Worm (Caenorhabditis elegans) whole organism, L4 larva: ENCODE data around the gene nep-15.

Experiments
- D1046.2 ChIP-seq: fragments of 200-800 bp; sonication (Bioruptor generic); IDR thresholded peaks from 2 replicates; pipeline ENCODE4 v1.3.6; 2022; ENCODE audit warnings: missing genetic modification characterization, missing compliant biosample characterization
- F26F4.8 ChIP-seq: fragments of 200-800 bp; sonication (Bioruptor generic); conservative IDR thresholded peaks from 2 replicates; pipeline ENCODE4 v1.3.6; 2022; ENCODE audit warnings: missing genetic modification characterization, missing compliant biosample characterization
- F44E2.7 ChIP-seq: fragments of 200-800 bp; sonication (Bioruptor generic); IDR thresholded peaks from 2 replicates; pipeline ENCODE4 v2.1.2; 2022; ENCODE audit warnings: missing genetic modification characterization, missing compliant biosample characterization
- Y105C5A.15 ChIP-seq: fragments of 200-800 bp; sonication (Bioruptor generic); IDR thresholded peaks from 2 replicates; pipeline ENCODE4 v1.3.6; 2022; ENCODE audit warnings: missing genetic modification characterization, missing compliant biosample characterization
- Y48G9A.11 ChIP-seq: fragments of 200-800 bp; sonication (Bioruptor generic); IDR thresholded peaks from 2 replicates; pipeline ENCODE4 v1.3.6; 2022; ENCODE audit warnings: missing genetic modification reagents, missing genetic modification characterization, missing compliant biosample characterization
- Y5F2A.4 ChIP-seq: fragments of 200-800 bp; sonication (Bioruptor generic); optimal IDR thresholded peaks from 2 replicates; lab custom pipeline; 2018; ENCODE audit warnings: mild to moderate bottlenecking, missing genetic modification characterization, missing compliant biosample characterization
- arid-1 ChIP-seq: fragments of 200-800 bp; sonication (Bioruptor generic); conservative IDR thresholded peaks from 2 replicates; pipeline ENCODE4 v1.3.6; 2022; ENCODE audit warnings: missing genetic modification reagents, missing genetic modification characterization, missing compliant biosample characterization
- attf-4 ChIP-seq: sonication (generic microtip); optimal IDR thresholded peaks from 3 replicates; lab custom pipeline; 2017; ENCODE audit warnings: missing biosample characterization, missing genetic modification characterization
- ceh-20 ChIP-seq: fragments of 200-800 bp; sonication (Bioruptor generic); IDR thresholded peaks from 2 replicates; pipeline ENCODE4 v1.3.6; 2022; ENCODE audit warnings: missing genetic modification reagents, missing genetic modification characterization, missing compliant biosample characterization
- ceh-28 ChIP-seq: fragments of 150-350 bp; optimal IDR thresholded peaks from 2 replicates; lab custom pipeline; 2014; ENCODE audit warnings: missing biosample characterization, missing genetic modification reagents, missing genetic modification characterization
- ceh-44 ChIP-seq: fragments of 200-800 bp; sonication (Bioruptor generic); IDR thresholded peaks from 2 replicates; pipeline ENCODE4 v1.3.6; 2022; ENCODE audit warnings: missing genetic modification reagents, missing genetic modification characterization, missing compliant biosample characterization
- ceh-62 ChIP-seq: sonication (generic microtip); optimal IDR thresholded peaks from 2 replicates; lab custom pipeline; 2017; ENCODE audit warnings: missing biosample characterization, missing genetic modification characterization
- cey-2 ChIP-seq: sonication (generic microtip); optimal IDR thresholded peaks from 3 replicates; lab custom pipeline; 2017; ENCODE audit warnings: missing genetic modification characterization, mild to moderate bottlenecking, missing compliant biosample characterization, antibody characterized with exemption, borderline replicate concordance; ENCODE audit not compliant: insufficient read depth
- daf-12 ChIP-seq: fragments of 150-350 bp; optimal IDR thresholded peaks from 2 replicates; lab custom pipeline; 2014; ENCODE audit warnings: missing biosample characterization, missing genetic modification reagents, missing genetic modification characterization
- dmd-8 ChIP-seq: fragments of 200-800 bp; sonication (Bioruptor generic); IDR thresholded peaks from 2 replicates; pipeline ENCODE4 v1.3.6; 2022; ENCODE audit warnings: missing genetic modification characterization, missing compliant biosample characterization
- dmd-9 ChIP-seq: fragments of 200-800 bp; sonication (Bioruptor generic); IDR thresholded peaks from 2 replicates; pipeline ENCODE4 v1.3.6; 2022; ENCODE audit warnings: missing genetic modification reagents, missing genetic modification characterization, missing compliant biosample characterization
- dpl-1 ChIP-seq: fragments of 150-350 bp; optimal IDR thresholded peaks from 2 replicates; lab custom pipeline; 2014; ENCODE audit warnings: missing biosample characterization, missing genetic modification reagents, missing genetic modification characterization
- dve-1 ChIP-seq: sonication (generic microtip); optimal IDR thresholded peaks from 2 replicates; lab custom pipeline; 2017; ENCODE audit warnings: antibody characterized with exemption, mild to moderate bottlenecking, missing genetic modification characterization, missing compliant biosample characterization; ENCODE audit not compliant: insufficient read depth
- egl-27 ChIP-seq: sonication (generic microtip); optimal IDR thresholded peaks from 3 replicates; lab custom pipeline; 2017; ENCODE audit warnings: missing biosample characterization, missing genetic modification reagents, missing genetic modification characterization
- hlh-11 ChIP-seq: fragments of 200-800 bp; sonication (Bioruptor generic); optimal IDR thresholded peaks from 2 replicates; lab custom pipeline; 2018; ENCODE audit warnings: mild to moderate bottlenecking, missing genetic modification characterization, missing compliant biosample characterization
- hlh-30 ChIP-seq: sonication (generic microtip); optimal IDR thresholded peaks from 2 replicates; lab custom pipeline; 2017; ENCODE audit warnings: antibody characterized with exemption, mild to moderate bottlenecking, missing genetic modification characterization, missing compliant biosample characterization; ENCODE audit not compliant: insufficient read depth
- lin-1 ChIP-seq: fragments of 200-800 bp; sonication (Bioruptor generic); IDR thresholded peaks from 2 replicates; pipeline ENCODE4 v1.3.6; 2022; ENCODE audit warnings: missing genetic modification reagents, missing genetic modification characterization, missing compliant biosample characterization
- lin-15B ChIP-seq: fragments of 150-350 bp; sonication (generic microtip); optimal IDR thresholded peaks from 3 replicates; lab custom pipeline; 2014; ENCODE audit warnings: missing biosample characterization, missing genetic modification characterization
- lin-29 ChIP-seq: fragments of 200-800 bp; sonication (Bioruptor generic); IDR thresholded peaks from 2 replicates; pipeline ENCODE4 v1.3.6; 2022; ENCODE audit warnings: missing genetic modification reagents, missing genetic modification characterization, missing compliant biosample characterization
- lin-38 ChIP-seq: fragments of 200-800 bp; sonication (Bioruptor generic); IDR thresholded peaks from 2 replicates; pipeline ENCODE4 v1.3.6; 2022; ENCODE audit warnings: missing genetic modification reagents, missing genetic modification characterization, missing compliant biosample characterization
- lir-3 ChIP-seq: sonication (generic microtip); optimal IDR thresholded peaks from 2 replicates; lab custom pipeline; 2016; ENCODE audit warnings: mild to moderate bottlenecking, missing genetic modification characterization, missing compliant biosample characterization
- lsy-2 ChIP-seq, 2 experiments: fragments of 150-350 bp in 1 of 2; sonication (generic microtip) in 1 of 2; optimal IDR thresholded peaks; 2 replicates each; lab custom pipeline; 2014 to 2017; ENCODE audit warnings: missing biosample characterization in 2 of 2, missing genetic modification characterization in 2 of 2
- madf-5 ChIP-seq, 2 experiments: fragments of 200-800 bp; sonication (Bioruptor generic); IDR thresholded peaks; 2 replicates each; pipeline ENCODE4 v1.3.6; 2022; ENCODE audit warnings: missing compliant biosample characterization in 2 of 2, missing genetic modification characterization in 2 of 2
- mes-2 ChIP-seq: sonication (generic microtip); optimal IDR thresholded peaks from 2 replicates; lab custom pipeline; 2016; ENCODE audit warnings: missing genotype, mild to moderate bottlenecking, missing genetic modification characterization, missing compliant biosample characterization; ENCODE audit not compliant: poor library complexity, severe bottlenecking
- nhr-10 ChIP-seq: fragments of 150-350 bp; optimal IDR thresholded peaks from 2 replicates; lab custom pipeline; 2014; ENCODE audit warnings: missing biosample characterization, missing genetic modification characterization
- nhr-102 ChIP-seq: sonication (generic microtip); optimal IDR thresholded peaks from 2 replicates; lab custom pipeline; 2016; ENCODE audit warnings: mild to moderate bottlenecking, missing genetic modification characterization, moderate library complexity, missing compliant biosample characterization
- nhr-111 ChIP-seq: fragments of 200-800 bp; sonication (Bioruptor generic); optimal IDR thresholded peaks from 2 replicates; lab custom pipeline; 2018; ENCODE audit warnings: mild to moderate bottlenecking, missing genetic modification characterization, missing compliant biosample characterization
- nhr-28 ChIP-seq: fragments of 150-350 bp; optimal IDR thresholded peaks from 2 replicates; lab custom pipeline; 2014; ENCODE audit warnings: missing biosample characterization, missing genetic modification characterization
- nhr-42 ChIP-seq: fragments of 200-800 bp; sonication (Bioruptor generic); IDR thresholded peaks from 2 replicates; pipeline ENCODE4 v1.3.6; 2022; ENCODE audit warnings: missing genetic modification characterization, missing compliant biosample characterization
- nhr-48 ChIP-seq: sonication (generic microtip); optimal IDR thresholded peaks from 2 replicates; lab custom pipeline; 2016; ENCODE audit warnings: mild to moderate bottlenecking, missing genetic modification characterization, missing compliant biosample characterization
- nhr-76 ChIP-seq: fragments of 150-350 bp; optimal IDR thresholded peaks from 2 replicates; lab custom pipeline; 2014; ENCODE audit warnings: missing biosample characterization, missing genetic modification characterization
- nhr-77 ChIP-seq: fragments of 150-350 bp; optimal IDR thresholded peaks from 2 replicates; lab custom pipeline; 2014; ENCODE audit warnings: missing biosample characterization, missing genetic modification characterization
- php-3 ChIP-seq: fragments of 200-800 bp; sonication (Bioruptor generic); IDR thresholded peaks from 2 replicates; pipeline ENCODE4 v1.3.6; 2022; ENCODE audit warnings: missing genetic modification reagents, missing genetic modification characterization, missing compliant biosample characterization
- rbr-2 ChIP-seq: sonication (generic microtip); optimal IDR thresholded peaks from 2 replicates; lab custom pipeline; 2016; ENCODE audit warnings: missing genotype, missing genetic modification characterization, missing compliant biosample characterization
- sdz-12 ChIP-seq: fragments of 200-800 bp; sonication (Bioruptor generic); optimal IDR thresholded peaks from 2 replicates; lab custom pipeline; 2018; ENCODE audit warnings: mild to moderate bottlenecking, missing genetic modification characterization, missing compliant biosample characterization
- set-16 ChIP-seq: fragments of 200-800 bp; sonication (Bioruptor generic); IDR thresholded peaks from 2 replicates; pipeline ENCODE4 v1.3.6; 2022; ENCODE audit warnings: missing genetic modification reagents, missing genetic modification characterization, missing compliant biosample characterization
- skn-1 ChIP-seq: fragments of 150-350 bp; optimal IDR thresholded peaks from 2 replicates; lab custom pipeline; 2014; ENCODE audit warnings: missing biosample characterization, missing genetic modification characterization
- snpc-1.2 ChIP-seq: fragments of 200-800 bp; sonication (Bioruptor generic); IDR thresholded peaks from 2 replicates; pipeline ENCODE4 v1.3.6; 2022; ENCODE audit warnings: missing genetic modification reagents, missing genetic modification characterization, missing compliant biosample characterization
- spr-3 ChIP-seq: fragments of 200-800 bp; sonication (Bioruptor generic); optimal IDR thresholded peaks from 2 replicates; lab custom pipeline; 2018; ENCODE audit warnings: mild to moderate bottlenecking, missing genetic modification characterization, missing compliant biosample characterization
- unc-62 ChIP-seq, 3 experiments: fragments of 150-350 bp in 1 of 3; sonication (generic microtip); optimal IDR thresholded peaks in 2 of 3; peaks in 1 of 3; 1 replicate in 1 of 3; 2 replicates in 2 of 3; lab custom pipeline; 2014 to 2017; ENCODE audit warnings: missing biosample characterization in 3 of 3, missing genetic modification characterization in 3 of 3, missing genetic modification reagents in 3 of 3, missing genotype in 1 of 3
- vab-7 ChIP-seq: fragments of 200-800 bp; sonication (Bioruptor generic); IDR thresholded peaks from 2 replicates; pipeline ENCODE4 v1.3.6; 2022; ENCODE audit warnings: missing genetic modification reagents, missing genetic modification characterization, missing compliant biosample characterization
- zfp-2 ChIP-seq: sonication (generic microtip); optimal IDR thresholded peaks from 2 replicates; lab custom pipeline; 2016; ENCODE audit warnings: mild to moderate bottlenecking, missing genetic modification characterization, missing compliant biosample characterization
- zfp-3 ChIP-seq: fragments of 200-800 bp; sonication (Bioruptor generic); conservative IDR thresholded peaks from 2 replicates; pipeline ENCODE4 v1.3.6; 2022; ENCODE audit warnings: missing genetic modification reagents, missing genetic modification characterization, missing compliant biosample characterization
- ztf-11 ChIP-seq: fragments of 150-350 bp; optimal IDR thresholded peaks from 2 replicates; lab custom pipeline; 2014; ENCODE audit warnings: missing biosample characterization, missing genetic modification characterization
- ztf-7 ChIP-seq: fragments of 150-350 bp; optimal IDR thresholded peaks from 2 replicates; lab custom pipeline; 2014; ENCODE audit warnings: missing biosample characterization, missing genetic modification characterization

The nep-15 gene

ce11 chrX:8381651-8382050 is 9.6 kb downstream of the nep-15 start (continued):
- TF ChIP-seq hlh-30 (tag; lab: Kevin White, UChicago) = peak; percentile 30
- peak; percentile 87 for TF ChIP-seq snpc-1.2 (GFP tag; lab: Robert Waterston, UW)
- TF ChIP-seq dve-1 (tag; lab: Kevin White, UChicago) = peak; percentile 3
- no peak for TF ChIP-seq attf-4
- TF ChIP-seq nhr-102 (tag; lab: Kevin White, UChicago) = peak; percentile 31
- peak; percentile 70 for TF ChIP-seq Y48G9A.11 (GFP tag; lab: Robert Waterston, UW)
- TF ChIP-seq madf-5 (GFP tag; IDR thresholded peaks at IDR 0.05; lab: Robert Waterston, UW) = peak; percentile 70 to 78; a peak in 3 of 4 replicates
- 0 out of 2 replicates have a peak, but pooled peaks have one; percentile 24 for TF ChIP-seq zfp-3 (GFP tag; lab: Robert Waterston, UW)
- TF ChIP-seq zfp-2 (tag; lab: Kevin White, UChicago) = no peak
- TF ChIP-seq lin-15B (tag; lab: Kevin White, UChicago) = no peak
- TF ChIP-seq ztf-11 (tag; lab: Kevin White, UChicago) = no peak
- TF ChIP-seq ceh-28 (tag; lab: Kevin White, UChicago) = no peak
- 0 out of 2 replicates have a peak, but pooled peaks have one; percentile 10 for TF ChIP-seq nhr-42 (GFP tag; lab: Robert Waterston, UW)
- TF ChIP-seq Y5F2A.4 (GFP tag; lab: Kevin White, UChicago) = peak; percentile 38
- no peak for TF ChIP-seq dmd-9 (GFP tag; lab: Robert Waterston, UW)
- no peak for TF ChIP-seq nhr-10 (tag; lab: Kevin White, UChicago)
- TF ChIP-seq lin-1 (GFP tag; lab: Robert Waterston, UW) = peak; percentile 47; the same call in 1 of the 2 replicates
- TF ChIP-seq lir-3 (tag; lab: Kevin White, UChicago) = peak; percentile 17
- no peak for TF ChIP-seq spr-3 (GFP tag; lab: Kevin White, UChicago)
- no peak for TF ChIP-seq nhr-77 (tag; lab: Kevin White, UChicago)
- peak; percentile 80; the same call in 1 of the 2 replicates for TF ChIP-seq F44E2.7 (GFP tag; lab: Robert Waterston, UW)
- TF ChIP-seq lin-29 (GFP tag; lab: Robert Waterston, UW) = no peak
- no peak for TF ChIP-seq sdz-12 (GFP tag; lab: Kevin White, UChicago)
- no peak for TF ChIP-seq skn-1
- TF ChIP-seq set-16 (GFP tag; lab: Robert Waterston, UW) = no peak
- no peak for TF ChIP-seq nhr-76 (tag; lab: Kevin White, UChicago)
- TF ChIP-seq Y105C5A.15 = peak; percentile 81; the same call in 1 of the 2 replicates
- peak; percentile 70 for TF ChIP-seq lin-38 (GFP tag; lab: Robert Waterston, UW)
- TF ChIP-seq ceh-20 (GFP tag; lab: Robert Waterston, UW) = 0 out of 2 replicates have a peak, but pooled peaks have one; percentile 10
- no peak for TF ChIP-seq nhr-48 (tag; lab: Kevin White, UChicago)
- peak; percentile 22 for TF ChIP-seq hlh-11 (tag; lab: Kevin White, UChicago)
- TF ChIP-seq nhr-28 (tag; lab: Kevin White, UChicago) = no peak
- peak in 1 of 2 experiments; percentile 27 for TF ChIP-seq lsy-2 (tag; optimal IDR thresholded peaks at IDR 0.05; lab: Kevin White, UChicago)
- no peak for TF ChIP-seq php-3 (GFP tag; lab: Robert Waterston, UW)
- peak; percentile 87 for TF ChIP-seq F26F4.8 (GFP tag; lab: Robert Waterston, UW)
- TF ChIP-seq ztf-7 (tag; lab: Kevin White, UChicago) = no peak
- no peak for TF ChIP-seq unc-62 (GFP tag; optimal IDR thresholded peaks at IDR 0.05 in 1 of 2; lab: Kevin White, UChicago)
- no peak for TF ChIP-seq unc-62 (tag; optimal IDR thresholded peaks at IDR 0.05; lab: Kevin White, UChicago)
- TF ChIP-seq ceh-44 (GFP tag; lab: Robert Waterston, UW) = peak; percentile 67; the same call in 1 of the 2 replicates
- 0 out of 2 replicates have a peak, but pooled peaks have one; percentile 30 for TF ChIP-seq arid-1
- TF ChIP-seq cey-2 (tag; lab: Kevin White, UChicago) = no peak
- TF ChIP-seq D1046.2 (GFP tag; lab: Robert Waterston, UW) = 0 out of 2 replicates have a peak, but pooled peaks have one; percentile 13
- TF ChIP-seq egl-27 (tag; lab: Kevin White, UChicago) = no peak
- peak; percentile 77 for TF ChIP-seq vab-7 (GFP tag; lab: Robert Waterston, UW)
- TF ChIP-seq dmd-8 (GFP tag; lab: Robert Waterston, UW) = 0 out of 2 replicates have a peak, but pooled peaks have one; percentile 75
- TF ChIP-seq mes-2 = peak; percentile 62
- no peak for TF ChIP-seq ceh-62 (tag; lab: Kevin White, UChicago)
- no peak for TF ChIP-seq dpl-1 (GFP tag; lab: Kevin White, UChicago)
- TF ChIP-seq nhr-111 (GFP tag; lab: Kevin White, UChicago) = peak; percentile 24
- peak; percentile 13 for TF ChIP-seq rbr-2 (tag; lab: Kevin White, UChicago)
- no peak for TF ChIP-seq daf-12 (tag; lab: Kevin White, UChicago)
